Fruit fly (Drosophila melanogaster) whole organism, prepupa: ENCODE data around the gene CG31635.

ENCODE experiments used
- Blimp-1 ChIP-seq: fragments of 200-800 bp; sonication (Bioruptor generic); optimal IDR thresholded peaks from 3 replicates; lab custom pipeline; 2017; ENCODE audit warnings: missing biosample characterization, missing genetic modification characterization, mild to moderate bottlenecking, moderate library complexity, missing genetic modification reagents
- CG11294 ChIP-seq: fragments of 200-800 bp; sonication (Bioruptor generic); IDR thresholded peaks from 2 replicates; pipeline ENCODE4 v1.3.6; 2022; ENCODE audit warnings: missing biosample characterization, missing genetic modification characterization
- CG11762 ChIP-seq: fragments of 200-800 bp; sonication (Bioruptor generic); optimal IDR thresholded peaks from 3 replicates; lab custom pipeline; 2016; ENCODE audit warnings: missing biosample characterization, missing genetic modification characterization; ENCODE audit not compliant: insufficient read depth
- CG11902 ChIP-seq: fragments of 200-800 bp; sonication (Bioruptor generic); optimal IDR thresholded peaks from 3 replicates; lab custom pipeline; 2016; ENCODE audit warnings: missing biosample characterization, missing genetic modification characterization
- CG1621 ChIP-seq: fragments of 200-800 bp; sonication (Bioruptor generic); optimal IDR thresholded peaks from 3 replicates; lab custom pipeline; 2018; ENCODE audit warnings: missing biosample characterization, mild to moderate bottlenecking, missing genetic modification characterization
- CG3032 ChIP-seq: fragments of 200-800 bp; optimal IDR thresholded peaks from 2 replicates; lab custom pipeline; 2019; ENCODE audit warnings: missing biosample characterization, mild to moderate bottlenecking, missing genetic modification characterization, moderate library complexity
- CG31627 ChIP-seq: fragments of 200-800 bp; sonication (Bioruptor generic); optimal IDR thresholded peaks from 3 replicates; lab custom pipeline; 2016; ENCODE audit warnings: missing biosample characterization, missing genetic modification characterization
- CG32006 ChIP-seq: fragments of 200-800 bp; sonication (Bioruptor generic); optimal IDR thresholded peaks from 3 replicates; lab custom pipeline; 2017; ENCODE audit warnings: missing biosample characterization, mild to moderate bottlenecking, missing genetic modification characterization
- CG34406 ChIP-seq: fragments of 200-800 bp; sonication (Bioruptor generic); optimal IDR thresholded peaks from 3 replicates; lab custom pipeline; 2016; ENCODE audit warnings: missing biosample characterization, missing genetic modification characterization
- CG6163 ChIP-seq: fragments of 200-800 bp; sonication (Bioruptor generic); IDR thresholded peaks from 3 replicates; pipeline ENCODE4 v1.3.6; 2022; ENCODE audit warnings: missing biosample characterization, missing genetic modification characterization
- CG6792 ChIP-seq: fragments of 200-800 bp; sonication (Bioruptor generic); optimal IDR thresholded peaks from 3 replicates; lab custom pipeline; 2016; ENCODE audit warnings: missing biosample characterization, missing genetic modification characterization
- CG6808 ChIP-seq: fragments of 200-800 bp; sonication (Bioruptor generic); optimal IDR thresholded peaks from 3 replicates; lab custom pipeline; 2017; ENCODE audit warnings: missing biosample characterization, missing genetic modification characterization, mild to moderate bottlenecking, moderate library complexity, missing genetic modification reagents
- CG6854 ChIP-seq: fragments of 200-800 bp; sonication (Bioruptor generic); optimal IDR thresholded peaks from 2 replicates; lab custom pipeline; 2017; ENCODE audit warnings: missing biosample characterization, mild to moderate bottlenecking, missing genetic modification characterization
- CG7368 ChIP-seq: fragments of 200-800 bp; sonication (Bioruptor generic); optimal IDR thresholded peaks from 3 replicates; lab custom pipeline; 2016; ENCODE audit warnings: missing biosample characterization, missing genetic modification characterization
- CG8319 ChIP-seq: fragments of 200-800 bp; sonication (Bioruptor generic); optimal IDR thresholded peaks from 3 replicates; lab custom pipeline; 2016; ENCODE audit warnings: missing biosample characterization, missing genetic modification characterization
- CG8632 ChIP-seq: fragments of 200-800 bp; sonication (Bioruptor generic); optimal IDR thresholded peaks from 3 replicates; lab custom pipeline; 2016; ENCODE audit warnings: missing biosample characterization, missing genetic modification characterization
- Eip75B ChIP-seq: fragments of 200-800 bp; sonication (Bioruptor generic); optimal IDR thresholded peaks from 3 replicates; lab custom pipeline; 2016; ENCODE audit warnings: missing biosample characterization, missing genetic modification characterization
- Eip78C ChIP-seq: fragments of 200-800 bp; sonication (Bioruptor generic); peaks from one replicate; lab custom pipeline; 2016; ENCODE audit warnings: missing biosample characterization, missing genetic modification characterization
- Eip93F ChIP-seq: fragments of 200-800 bp; sonication (Bioruptor generic); optimal IDR thresholded peaks from 2 replicates; lab custom pipeline; 2016; ENCODE audit warnings: missing biosample characterization, mild to moderate bottlenecking, missing genetic modification characterization
- Ets21C ChIP-seq: fragments of 200-800 bp; sonication (Bioruptor generic); optimal IDR thresholded peaks from 3 replicates; lab custom pipeline; 2016; ENCODE audit warnings: missing biosample characterization, missing genetic modification characterization
- Ets96B ChIP-seq: fragments of 200-800 bp; optimal IDR thresholded peaks from 2 replicates; lab custom pipeline; 2019; ENCODE audit warnings: missing biosample characterization, mild to moderate bottlenecking, missing genetic modification characterization, moderate library complexity
- Gug ChIP-seq: fragments of 200-800 bp; sonication (Bioruptor generic); IDR thresholded peaks from 2 replicates; pipeline ENCODE4 v1.3.6; 2022; ENCODE audit warnings: missing biosample characterization, missing genetic modification characterization
- Hr38 ChIP-seq: sonication (Bioruptor generic); optimal IDR thresholded peaks from 2 replicates; lab custom pipeline; 2016; ENCODE audit warnings: missing biosample characterization, missing genetic modification characterization
- Hr39 ChIP-seq: fragments of 200-800 bp; sonication (Bioruptor generic); optimal IDR thresholded peaks from 2 replicates; lab custom pipeline; 2016; ENCODE audit warnings: missing biosample characterization, missing genetic modification characterization
- Hr4 ChIP-seq: fragments of 200-800 bp; sonication (Bioruptor generic); optimal IDR thresholded peaks from 3 replicates; lab custom pipeline; 2016; ENCODE audit warnings: missing biosample characterization, missing genetic modification characterization
- Lpt ChIP-seq: fragments of 200-800 bp; sonication (Bioruptor generic); optimal IDR thresholded peaks from 3 replicates; lab custom pipeline; 2016; ENCODE audit warnings: missing biosample characterization, missing genetic modification characterization
- Met ChIP-seq: fragments of 200-800 bp; sonication (Bioruptor generic); optimal IDR thresholded peaks from 3 replicates; lab custom pipeline; 2016; ENCODE audit warnings: missing biosample characterization, missing genetic modification characterization
- Smox ChIP-seq: fragments of 200-800 bp; sonication (Bioruptor generic); optimal IDR thresholded peaks from 3 replicates; lab custom pipeline; 2016; ENCODE audit warnings: missing biosample characterization, missing genetic modification characterization
- Sox14 ChIP-seq: fragments of 200-800 bp; sonication (Bioruptor generic); optimal IDR thresholded peaks from 3 replicates; lab custom pipeline; 2016; ENCODE audit warnings: missing biosample characterization, missing genetic modification characterization
- Sox15 ChIP-seq: fragments of 200-800 bp; sonication (Bioruptor generic); optimal IDR thresholded peaks from 3 replicates; lab custom pipeline; 2016; ENCODE audit warnings: missing biosample characterization, missing genetic modification characterization
- achi ChIP-seq: fragments of 200-800 bp; sonication (Bioruptor generic); optimal IDR thresholded peaks from 3 replicates; lab custom pipeline; 2016; ENCODE audit warnings: missing biosample characterization, missing genetic modification characterization
- acj6 ChIP-seq: fragments of 200-800 bp; sonication (Bioruptor generic); optimal IDR thresholded peaks from 3 replicates; lab custom pipeline; 2016; ENCODE audit warnings: missing biosample characterization, missing genetic modification characterization
- cyc ChIP-seq: fragments of 200-800 bp; sonication (Bioruptor generic); optimal IDR thresholded peaks from 3 replicates; lab custom pipeline; 2016; ENCODE audit warnings: missing biosample characterization, missing genetic modification characterization
- eg ChIP-seq: fragments of 200-800 bp; sonication (Bioruptor generic); IDR thresholded peaks from 3 replicates; pipeline ENCODE4 v1.3.6; 2022; ENCODE audit warnings: missing biosample characterization, missing genetic modification characterization
- esn ChIP-seq: fragments of 200-800 bp; sonication (Bioruptor generic); optimal IDR thresholded peaks from 2 replicates; lab custom pipeline; 2016; ENCODE audit warnings: missing biosample characterization, mild to moderate bottlenecking, missing genetic modification characterization, moderate library complexity
- fd59A ChIP-seq: fragments of 200-800 bp; sonication (Bioruptor generic); optimal IDR thresholded peaks from 2 replicates; lab custom pipeline; 2017; ENCODE audit warnings: missing biosample characterization, mild to moderate bottlenecking, missing genetic modification characterization, missing genetic modification reagents
- fkh ChIP-seq: fragments of 200-800 bp; sonication (Bioruptor generic); optimal IDR thresholded peaks from 3 replicates; lab custom pipeline; 2017; ENCODE audit warnings: missing biosample characterization, mild to moderate bottlenecking, missing genetic modification characterization, moderate library complexity
- lz ChIP-seq: fragments of 200-800 bp; sonication (Bioruptor generic); optimal IDR thresholded peaks from 3 replicates; lab custom pipeline; 2016; ENCODE audit warnings: missing biosample characterization, missing genetic modification characterization
- net ChIP-seq: fragments of 200-800 bp; sonication (Bioruptor generic); optimal IDR thresholded peaks from 3 replicates; lab custom pipeline; 2016; ENCODE audit warnings: missing biosample characterization, missing genetic modification characterization
- pdm3 ChIP-seq: fragments of 200-800 bp; sonication (Bioruptor generic); optimal IDR thresholded peaks from 3 replicates; lab custom pipeline; 2016; ENCODE audit warnings: missing biosample characterization, missing genetic modification characterization
- salr ChIP-seq, 2 experiments: fragments of 200-800 bp; sonication (Bioruptor generic); optimal IDR thresholded peaks; 3 replicates each; lab custom pipeline; 2016 to 2018; ENCODE audit warnings: missing biosample characterization in 2 of 2, missing genetic modification characterization in 2 of 2, mild to moderate bottlenecking in 1 of 2
- spab ChIP-seq: fragments of 200-800 bp; sonication (Bioruptor generic); optimal IDR thresholded peaks from 2 replicates; lab custom pipeline; 2017; ENCODE audit warnings: missing biosample characterization, mild to moderate bottlenecking, missing genetic modification characterization, missing genetic modification reagents
- ss ChIP-seq, 2 experiments: fragments of 200-800 bp; sonication (Bioruptor generic); optimal IDR thresholded peaks; 2 replicates in 1 of 2; 3 replicates in 1 of 2; lab custom pipeline; 2017 to 2018; ENCODE audit warnings: mild to moderate bottlenecking in 2 of 2, missing biosample characterization in 2 of 2, missing genetic modification characterization in 2 of 2, moderate library complexity in 1 of 2
- svp ChIP-seq: fragments of 200-800 bp; sonication (Bioruptor generic); peaks from one replicate; lab custom pipeline; 2016; ENCODE audit warnings: missing biosample characterization, missing genetic modification characterization
- topi ChIP-seq: fragments of 200-800 bp; sonication (Bioruptor generic); optimal IDR thresholded peaks from 3 replicates; lab custom pipeline; 2016; ENCODE audit warnings: missing biosample characterization, missing genetic modification characterization
- vri ChIP-seq: fragments of 200-800 bp; sonication (Bioruptor generic); optimal IDR thresholded peaks from 3 replicates; lab custom pipeline; 2016; ENCODE audit warnings: missing biosample characterization, mild to moderate bottlenecking, missing genetic modification characterization

Gene CG31635

DNA sequence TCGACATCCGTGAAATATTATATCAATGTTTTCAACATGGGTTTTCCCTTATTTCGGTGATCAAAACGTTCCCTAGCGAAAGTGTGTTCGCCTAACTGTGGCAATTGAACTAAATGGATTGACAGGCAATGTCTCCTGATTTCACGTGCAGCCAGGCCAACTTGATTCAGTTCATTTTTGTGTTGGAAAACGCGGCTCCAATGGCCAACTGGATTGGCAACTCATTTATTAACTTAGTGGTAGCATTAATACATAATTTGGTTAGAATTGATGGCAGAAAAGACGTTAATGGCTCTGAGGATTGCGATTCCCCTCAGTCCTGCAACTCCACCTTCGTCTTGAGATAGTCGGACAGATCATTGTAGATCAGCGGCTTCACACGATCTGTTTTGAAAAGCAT lies 37.7 kb upstream of the CG31635 start, which contains the start of gene CG11327:
Gene CG11327 (minus strand): TSS at position 101 of the 400 bp plus-strand sequence.
- no peak for TF ChIP-seq Sox15 (GFP tag; lab: Kevin White, UChicago)
- TF ChIP-seq Gug (GFP tag; lab: Robert Waterston, UW), result no peak
- no peak for TF ChIP-seq Hr38
- no peak for TF ChIP-seq vri (GFP tag; lab: Kevin White, UChicago)
- no peak for TF ChIP-seq spab
- no peak for TF ChIP-seq achi
- no peak for TF ChIP-seq Smox (GFP tag; lab: Kevin White, UChicago)
- TF ChIP-seq Blimp-1 (GFP tag; lab: Kevin White, UChicago), result no peak
- TF ChIP-seq CG6808 (GFP tag; lab: Kevin White, UChicago), result no peak
- no peak for TF ChIP-seq cyc
- TF ChIP-seq net (GFP tag; lab: Kevin White, UChicago), result no peak
- TF ChIP-seq lz (GFP tag; lab: Kevin White, UChicago), result no peak
- no peak for TF ChIP-seq CG11294
- no peak for TF ChIP-seq Ets21C
- TF ChIP-seq CG6854, result no peak

DNA sequence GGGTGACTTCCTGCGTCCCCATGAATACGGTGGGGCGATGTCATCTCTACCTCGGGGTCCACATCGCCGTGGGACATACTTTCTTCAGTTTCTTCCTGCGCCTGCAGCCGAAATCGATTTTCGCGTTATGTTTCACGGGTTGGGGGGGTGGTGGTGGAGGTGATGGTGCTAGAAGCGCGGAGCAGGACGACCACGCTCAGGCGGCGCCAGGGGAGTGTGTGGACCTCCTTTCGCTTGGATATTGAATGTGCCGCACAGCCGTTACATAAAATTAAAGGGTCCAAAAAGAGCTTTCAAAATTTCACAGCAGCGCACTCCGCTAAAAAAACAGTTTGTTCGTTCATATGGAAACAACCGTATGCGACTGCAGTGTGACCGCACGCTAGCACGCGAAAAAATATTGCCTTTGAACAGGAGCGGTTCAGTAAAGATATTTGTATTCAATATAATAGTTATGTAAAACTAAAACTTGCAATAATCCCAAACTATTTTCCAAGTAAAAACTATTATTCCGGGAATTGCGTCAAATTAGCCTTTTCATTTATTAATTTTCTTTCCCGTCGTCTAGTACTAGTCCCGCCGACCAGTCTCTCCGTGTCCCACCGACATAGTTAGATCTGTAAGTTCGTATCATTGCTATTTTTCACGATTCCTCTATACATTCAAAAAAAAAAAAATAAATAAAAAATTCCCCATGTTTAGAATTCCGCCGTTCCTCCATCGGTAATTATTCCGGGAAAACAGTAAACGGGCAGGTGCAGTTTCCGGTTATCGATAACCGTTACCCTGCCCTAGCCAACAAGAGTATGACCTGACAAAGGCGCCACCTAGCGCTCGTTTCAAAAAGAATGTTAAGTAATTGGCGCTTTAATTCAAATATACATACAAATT lies 35.3 kb upstream of the CG31635 start, which contains the start of gene Nhe3:
Gene Nhe3 (minus strand): TSS at position 373 of the 891 bp plus-strand sequence.
- TF ChIP-seq ss (GFP tag; optimal IDR thresholded peaks at IDR 0.05; lab: Kevin White, UChicago) (no peak), Eip75B (peak; percentile 50), Sox15 (GFP tag; lab: Kevin White, UChicago) (peak; percentile 71), CG11902 (GFP tag; lab: Kevin White, UChicago) (peak; percentile 94), CG6163 (peak; percentile 80; the same call in 2 of the 3 replicates), net (GFP tag; lab: Kevin White, UChicago) (no peak), CG6792 (peak; percentile 79), Smox (GFP tag; lab: Kevin White, UChicago) (no peak), CG11294 (peak; percentile 62; the same call in 1 of the 2 replicates), CG31627 (GFP tag; lab: Kevin White, UChicago) (peak; percentile 85), Lpt (GFP tag; lab: Kevin White, UChicago) (no peak), CG8319 (GFP tag; lab: Kevin White, UChicago) (peak; percentile 70), topi (GFP tag; lab: Kevin White, UChicago) (peak; percentile 81), CG11762 (GFP tag; lab: Kevin White, UChicago) (no peak), CG7368 (GFP tag; lab: Kevin White, UChicago) (no peak), svp (peak; percentile 87), Sox14 (peak; percentile 84), cyc (peak; percentile 82), Eip93F (peak; percentile 25), Blimp-1 (GFP tag; lab: Kevin White, UChicago) (peak; percentile 42), esn (GFP tag; lab: Kevin White, UChicago) (peak; percentile 89), Hr4 (GFP tag; lab: Kevin White, UChicago) (peak; percentile 80), CG8632 (GFP tag; lab: Kevin White, UChicago) (peak; percentile 73), Met (GFP tag; lab: Kevin White, UChicago) (peak; percentile 27), CG32006 (GFP tag; lab: Kevin White, UChicago) (no peak), Eip78C (GFP tag; lab: Kevin White, UChicago) (peak; percentile 94), achi (no peak), acj6 (GFP tag; lab: Kevin White, UChicago) (peak; percentile 82), salr (GFP tag; optimal IDR thresholded peaks at IDR 0.05; lab: Kevin White, UChicago) (peak in 1 of 2 experiments; percentile 29), CG1621 (tag; lab: Kevin White, UChicago) (peak; percentile 85), pdm3 (GFP tag; lab: Kevin White, UChicago) (peak; percentile 32), CG34406 (GFP tag; lab: Kevin White, UChicago) (peak; percentile 81), Ets21C (peak; percentile 73), spab (no peak), Hr38 (no peak), Gug (GFP tag; lab: Robert Waterston, UW) (peak; percentile 40), fkh (GFP tag; lab: Kevin White, UChicago) (peak; percentile 45), fd59A (peak; percentile 27), Hr39 (GFP tag; lab: Kevin White, UChicago) (peak; percentile 86), vri (GFP tag; lab: Kevin White, UChicago) (peak; percentile 63), lz (GFP tag; lab: Kevin White, UChicago) (peak; percentile 90), CG3032 (tag; lab: Kevin White, UChicago) (peak; percentile 71), CG6854 (peak; percentile 9), eg (GFP tag; lab: Robert Waterston, UW) (peak; percentile 80), Ets96B (no peak)
